Fruit fly (Drosophila melanogaster): ENCODE measurements around the gene CG8191.

CG8191 gene

dm6 chrX:15703720-15704206 is 28.2 kb upstream of the CG8191 start, which contains the start of the genes Pis and Hap40 (continued):
- peak; percentile 19 for TF ChIP-seq CG8319 (GFP tag; optimal IDR thresholded peaks at IDR 0.05)
- TF ChIP-seq CG11762 (GFP tag; optimal IDR thresholded peaks at IDR 0.05; ENCODE audit: insufficient read depth) = no peak
- peak; percentile 15 for TF ChIP-seq Eip93F (GFP tag; optimal IDR thresholded peaks at IDR 0.05)
- TF ChIP-seq CG10669 (GFP tag; optimal IDR thresholded peaks at IDR 0.05) = peak; percentile 49
- peak; percentile 67 for TF ChIP-seq CG4318 (GFP tag; optimal IDR thresholded peaks at IDR 0.05)
- peak; percentile 70 for TF ChIP-seq CG10631 (GFP tag; optimal IDR thresholded peaks at IDR 0.05)
- peak; percentile 77 for TF ChIP-seq Hr39 (GFP tag; optimal IDR thresholded peaks at IDR 0.05)
- peak; percentile 94 for TF ChIP-seq svp (GFP tag)
- no peak for TF ChIP-seq ss (GFP tag; optimal IDR thresholded peaks at IDR 0.05)
- no peak for TF ChIP-seq CG7368 (GFP tag; optimal IDR thresholded peaks at IDR 0.05)
- peak; percentile 63 for TF ChIP-seq CG11902 (GFP tag; optimal IDR thresholded peaks at IDR 0.05)
- TF ChIP-seq pdm3 (GFP tag; optimal IDR thresholded peaks at IDR 0.05) = peak; percentile 69
- peak; percentile 64 for TF ChIP-seq cyc (GFP tag; optimal IDR thresholded peaks at IDR 0.05)
- peak; percentile 47; the same call in 2 of the 3 replicates for TF ChIP-seq CG8119 (GFP tag; IDR thresholded peaks at IDR 0.05)
- TF ChIP-seq acj6 (GFP tag; optimal IDR thresholded peaks at IDR 0.05) = peak; percentile 65
- no peak for TF ChIP-seq CG8632 (GFP tag; optimal IDR thresholded peaks at IDR 0.05)
- TF ChIP-seq Eip78C (GFP tag) = peak; percentile 77
- no peak for TF ChIP-seq CG9139 (GFP tag; optimal IDR thresholded peaks at IDR 0.05)
- TF ChIP-seq CG6163 (GFP tag; IDR thresholded peaks at IDR 0.05) = peak; percentile 60; the same call in 2 of the 3 replicates
- peak; percentile 76 for TF ChIP-seq CG3032 (tag; optimal IDR thresholded peaks at IDR 0.05)

- TF ChIP-seq acj6 (GFP tag; optimal IDR thresholded peaks at IDR 0.05) (no peak), Hr39 (GFP tag; optimal IDR thresholded peaks at IDR 0.05) (peak; percentile 44), dsx (GFP tag; optimal IDR thresholded peaks at IDR 0.05; ENCODE audit: poor library complexity, severe bottlenecking) (no peak), Eip78C (GFP tag) (peak; percentile 53), CG4318 (GFP tag; optimal IDR thresholded peaks at IDR 0.05) (no peak), lz (GFP tag; optimal IDR thresholded peaks at IDR 0.05) (peak; percentile 6), fkh (GFP tag; optimal IDR thresholded peaks at IDR 0.05) (no peak), CG6792 (GFP tag; optimal IDR thresholded peaks at IDR 0.05) (peak; percentile 37), spab (GFP tag; optimal IDR thresholded peaks at IDR 0.05) (no peak), net (GFP tag; optimal IDR thresholded peaks at IDR 0.05) (no peak), CG6276 (GFP tag; optimal IDR thresholded peaks at IDR 0.05) (no peak), CG34406 (GFP tag; optimal IDR thresholded peaks at IDR 0.05) (no peak), CG16779 (tag; optimal IDR thresholded peaks at IDR 0.05) (no peak), Ets96B (tag; optimal IDR thresholded peaks at IDR 0.05) (no peak), CG7368 (GFP tag; optimal IDR thresholded peaks at IDR 0.05) (no peak), Eip75B (GFP tag; optimal IDR thresholded peaks at IDR 0.05) (peak; percentile 36), CG6163 (GFP tag; IDR thresholded peaks at IDR 0.05) (0 out of 3 replicates have a peak, but pooled peaks have one; percentile 30), CG11294 (GFP tag; IDR thresholded peaks at IDR 0.05) (no peak), CG8319 (GFP tag; optimal IDR thresholded peaks at IDR 0.05) (peak; percentile 14), fd59A (GFP tag; optimal IDR thresholded peaks at IDR 0.05) (no peak), CG6854 (GFP tag; optimal IDR thresholded peaks at IDR 0.05) (no peak), Sox15 (GFP tag; optimal IDR thresholded peaks at IDR 0.05) (no peak), Hr4 (GFP tag; optimal IDR thresholded peaks at IDR 0.05) (no peak), Sox14 (GFP tag; optimal IDR thresholded peaks at IDR 0.05) (peak; percentile 33), Hr38 (GFP tag; optimal IDR thresholded peaks at IDR 0.05) (no peak), Smox (GFP tag; optimal IDR thresholded peaks at IDR 0.05) (no peak), eg (GFP tag; IDR thresholded peaks at IDR 0.05) (no peak), salr (GFP tag; optimal IDR thresholded peaks at IDR 0.05) (no peak), CG6808 (GFP tag; optimal IDR thresholded peaks at IDR 0.05) (peak; percentile 98), esn (GFP tag; optimal IDR thresholded peaks at IDR 0.05) (peak; percentile 23), fd85E (GFP tag; optimal IDR thresholded peaks at IDR 0.05) (no peak), CG1621 (tag; optimal IDR thresholded peaks at IDR 0.05) (peak; percentile 28), CG10669 (GFP tag; optimal IDR thresholded peaks at IDR 0.05) (no peak), CG8632 (GFP tag; optimal IDR thresholded peaks at IDR 0.05) (no peak), CG32006 (GFP tag; optimal IDR thresholded peaks at IDR 0.05) (no peak), Gug (GFP tag; IDR thresholded peaks at IDR 0.05) (no peak), CG9139 (GFP tag; optimal IDR thresholded peaks at IDR 0.05) (no peak), OdsH (GFP tag; optimal IDR thresholded peaks at IDR 0.05) (no peak), CG3032 (tag; optimal IDR thresholded peaks at IDR 0.05) (peak; percentile 9), CG11762 (GFP tag; optimal IDR thresholded peaks at IDR 0.05; ENCODE audit: insufficient read depth) (no peak), Ets21C (GFP tag; optimal IDR thresholded peaks at IDR 0.05) (no peak)
Observed at dm6 chrX:15709624-15709983, 22.4 kb upstream of the CG8191 start.

Data from whole organism, prepupa.